Fruit fly (Drosophila melanogaster) S2 (cell line): ENCODE data around the gene Mst85C.

Experiments used
- CG8478 ChIP-seq: fragments of >200 bp; optimal IDR thresholded peaks from 2 replicates; lab custom pipeline; 2018
- CTCF ChIP-seq, 2 experiments: fragments of >200 bp; optimal IDR thresholded peaks; 2 replicates each; lab custom pipeline; 2018

DNA sequence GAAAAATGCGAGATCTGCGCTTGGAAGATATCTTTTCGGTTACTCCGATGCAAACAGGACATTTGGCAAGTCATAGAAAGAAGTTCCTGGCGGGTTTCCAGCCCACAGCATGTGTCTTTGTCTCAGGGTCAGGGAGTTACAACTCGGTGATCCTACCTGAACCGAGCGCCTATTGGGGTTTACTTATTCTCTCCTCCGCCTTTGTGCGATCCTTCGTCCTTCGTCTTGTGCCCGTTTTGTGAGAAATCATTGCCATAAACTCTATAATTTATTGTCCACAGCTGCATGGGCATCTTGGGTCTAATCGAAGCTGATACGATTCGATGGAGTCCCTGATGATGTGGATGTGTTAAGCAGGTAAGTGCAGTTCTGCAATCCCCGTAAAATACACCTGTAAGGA lies 10.5 kb upstream of the Mst85C start:
- TF ChIP-seq CG8478 (lab: Kevin White, UChicago) (no peak), CTCF (optimal IDR thresholded peaks at IDR 0.05; lab: Kevin White, UChicago) (no peak)
